Fruit fly (Drosophila melanogaster) whole organism, embryonic: ENCODE results near the gene Pif1B.

ENCODE experiments used
- Bdp1 ChIP-seq: fragments of 200-800 bp; sonication (Bioruptor generic); optimal IDR thresholded peaks from 3 replicates; lab custom pipeline; 2016; ENCODE audit warnings: missing biosample characterization, missing genetic modification characterization
- CG11093 ChIP-seq: fragments of 200-800 bp; sonication (Bioruptor generic); IDR thresholded peaks from 3 replicates; pipeline ENCODE4 v1.3.6; 2022; ENCODE audit warnings: missing biosample characterization, missing genetic modification characterization
- CG11696 ChIP-seq: fragments of 200-800 bp; sonication (Bioruptor generic); IDR thresholded peaks from 2 replicates; pipeline ENCODE4 v1.3.6; 2022; ENCODE audit warnings: missing biosample characterization, missing genetic modification characterization
- CG12155 ChIP-seq: fragments of 200-800 bp; sonication (Bioruptor generic); optimal IDR thresholded peaks from 3 replicates; lab custom pipeline; 2016; ENCODE audit warnings: missing biosample characterization, missing genetic modification characterization
- CG15011 ChIP-seq: fragments of 200-800 bp; sonication (Bioruptor generic); optimal IDR thresholded peaks from 3 replicates; lab custom pipeline; 2018; ENCODE audit warnings: missing biosample characterization, mild to moderate bottlenecking, missing genetic modification characterization
- CG1529 ChIP-seq: fragments of 200-800 bp; sonication (Bioruptor generic); optimal IDR thresholded peaks from 3 replicates; lab custom pipeline; 2018; ENCODE audit warnings: missing biosample characterization, missing genetic modification characterization
- CG1792 ChIP-seq: fragments of 200-800 bp; sonication (Bioruptor generic); optimal IDR thresholded peaks from 2 replicates; lab custom pipeline; 2016; ENCODE audit warnings: missing biosample characterization, missing genetic modification characterization
- CG18011 ChIP-seq: fragments of 200-800 bp; sonication (Bioruptor generic); optimal IDR thresholded peaks from 2 replicates; lab custom pipeline; 2017; ENCODE audit warnings: missing biosample characterization, missing genetic modification characterization, mild to moderate bottlenecking, moderate library complexity, missing genotype
- CG30020 ChIP-seq: fragments of 200-800 bp; optimal IDR thresholded peaks from 2 replicates; lab custom pipeline; 2019; ENCODE audit warnings: missing biosample characterization, mild to moderate bottlenecking, missing genetic modification characterization, moderate library complexity
- CG32767 ChIP-seq: fragments of 200-800 bp; sonication (Bioruptor generic); IDR thresholded peaks from 2 replicates; pipeline ENCODE4 v1.3.6; 2022; ENCODE audit warnings: missing biosample characterization, missing genetic modification characterization
- CG33557 ChIP-seq: fragments of 200-800 bp; sonication (Bioruptor generic); optimal IDR thresholded peaks from 2 replicates; lab custom pipeline; 2019; ENCODE audit warnings: missing biosample characterization, mild to moderate bottlenecking, missing genetic modification characterization, moderate library complexity
- CG34224 ChIP-seq: fragments of 200-800 bp; sonication (Bioruptor generic); IDR thresholded peaks from 3 replicates; pipeline ENCODE4 v1.3.6; 2022; ENCODE audit warnings: missing biosample characterization, missing genetic modification characterization; ENCODE audit not compliant: partially characterized antibody
- CG3838 ChIP-seq: fragments of 200-800 bp; sonication (Bioruptor generic); optimal IDR thresholded peaks from 3 replicates; lab custom pipeline; 2016; ENCODE audit warnings: missing biosample characterization, missing genetic modification characterization
- CG4617 ChIP-seq: fragments of 200-800 bp; sonication (Bioruptor generic); optimal IDR thresholded peaks from 3 replicates; lab custom pipeline; 2016; ENCODE audit warnings: missing biosample characterization, missing genetic modification characterization, borderline replicate concordance
- CG6765 ChIP-seq: fragments of 200-800 bp; sonication (Bioruptor generic); optimal IDR thresholded peaks from 3 replicates; lab custom pipeline; 2017; ENCODE audit warnings: missing biosample characterization, mild to moderate bottlenecking, missing genetic modification characterization
- CG6791 ChIP-seq: fragments of 200-800 bp; sonication (Bioruptor generic); IDR thresholded peaks from 3 replicates; pipeline ENCODE4 v1.3.6; 2022; ENCODE audit warnings: missing biosample characterization, missing genetic modification characterization; ENCODE audit not compliant: partially characterized antibody
- CG7372 ChIP-seq: fragments of 200-800 bp; sonication (Bioruptor generic); IDR thresholded peaks from 2 replicates; pipeline ENCODE4 v1.3.6; 2022; ENCODE audit warnings: missing biosample characterization, missing genetic modification characterization
- CG7839 ChIP-seq: fragments of 200-800 bp; sonication (Bioruptor generic); optimal IDR thresholded peaks from 3 replicates; lab custom pipeline; 2018; ENCODE audit warnings: missing biosample characterization, mild to moderate bottlenecking, missing genetic modification characterization, moderate library complexity
- CG9797 ChIP-seq: fragments of 200-800 bp; sonication (Bioruptor generic); optimal IDR thresholded peaks from 3 replicates; lab custom pipeline; 2018; ENCODE audit warnings: missing biosample characterization, mild to moderate bottlenecking, missing genetic modification characterization
- CG9876 ChIP-seq: fragments of 200-800 bp; sonication (Bioruptor generic); optimal IDR thresholded peaks from 2 replicates; lab custom pipeline; 2016; ENCODE audit warnings: missing biosample characterization, missing genetic modification characterization
- CHES-1-like ChIP-seq: fragments of 200-800 bp; sonication (Bioruptor generic); optimal IDR thresholded peaks from 2 replicates; lab custom pipeline; 2016; ENCODE audit warnings: missing biosample characterization, missing genetic modification characterization
- Ets97D ChIP-seq: fragments of 200-800 bp; sonication (Bioruptor generic); optimal IDR thresholded peaks from 3 replicates; lab custom pipeline; 2016; ENCODE audit warnings: missing biosample characterization, missing genetic modification characterization
- H15 ChIP-seq: fragments of 200-800 bp; sonication (Bioruptor generic); IDR thresholded peaks from 3 replicates; pipeline ENCODE4 v1.3.6; 2022; ENCODE audit warnings: missing biosample characterization, missing genetic modification characterization
- HLH3B ChIP-seq: fragments of 200-800 bp; sonication (Bioruptor generic); IDR thresholded peaks from 2 replicates; pipeline ENCODE4 v1.3.6; 2022; ENCODE audit warnings: missing biosample characterization, missing genetic modification characterization
- Hr78 ChIP-seq, 2 experiments: fragments of 200-800 bp in 1 of 2; fragments of >200 bp in 1 of 2; sonication (Bioruptor generic) in 1 of 2; optimal IDR thresholded peaks; 2 replicates each; lab custom pipeline; 2017 to 2019; ENCODE audit warnings: missing biosample characterization in 2 of 2, missing genetic modification characterization in 2 of 2, mild to moderate bottlenecking in 1 of 2, moderate library complexity in 1 of 2
- Nf-YC ChIP-seq: fragments of 200-800 bp; optimal IDR thresholded peaks from 3 replicates; lab custom pipeline; 2019; ENCODE audit warnings: missing biosample characterization, mild to moderate bottlenecking, missing genetic modification characterization, moderate library complexity
- Pdp1 ChIP-seq, 2 experiments: fragments of 200-800 bp; sonication (Bioruptor generic); optimal IDR thresholded peaks; 3 replicates each; lab custom pipeline; 2016; ENCODE audit warnings: missing biosample characterization in 2 of 2, missing genetic modification characterization in 2 of 2, mild to moderate bottlenecking in 1 of 2, moderate library complexity in 1 of 2
- Sin3A ChIP-seq: fragments of >200 bp; optimal IDR thresholded peaks from 2 replicates; lab custom pipeline; 2018
- Sox100B ChIP-seq: fragments of 200-800 bp; sonication (Bioruptor generic); optimal IDR thresholded peaks from 3 replicates; lab custom pipeline; 2018; ENCODE audit warnings: missing biosample characterization, mild to moderate bottlenecking, missing genetic modification characterization
- Ssrp ChIP-seq: fragments of 200-800 bp; sonication (Bioruptor generic); optimal IDR thresholded peaks from 2 replicates; lab custom pipeline; 2018; ENCODE audit warnings: missing biosample characterization, mild to moderate bottlenecking, missing genetic modification characterization, moderate library complexity
- Taf1 ChIP-seq: fragments of 200-800 bp; sonication (Bioruptor generic); IDR thresholded peaks from 2 replicates; pipeline ENCODE4 v1.3.6; 2022; ENCODE audit warnings: missing biosample characterization, missing genetic modification characterization
- ab ChIP-seq: fragments of 200-800 bp; sonication (Bioruptor generic); optimal IDR thresholded peaks from 2 replicates; lab custom pipeline; 2016; ENCODE audit warnings: missing biosample characterization, missing genetic modification characterization
- al ChIP-seq: fragments of 200-800 bp; sonication (Bioruptor generic); IDR thresholded peaks from 2 replicates; pipeline ENCODE4 v1.3.6; 2022; ENCODE audit warnings: missing biosample characterization, missing genetic modification characterization
- bowl ChIP-seq: fragments of 200-800 bp; sonication (Bioruptor generic); IDR thresholded peaks from 2 replicates; pipeline ENCODE4 v1.3.6; 2022; ENCODE audit warnings: missing biosample characterization, missing genetic modification characterization
- emc ChIP-seq: fragments of 200-800 bp; sonication (Bioruptor generic); optimal IDR thresholded peaks from 2 replicates; lab custom pipeline; 2016; ENCODE audit warnings: missing biosample characterization, missing genetic modification characterization
- fu2 ChIP-seq: fragments of 200-800 bp; sonication (Bioruptor generic); optimal IDR thresholded peaks from 2 replicates; lab custom pipeline; 2016; ENCODE audit warnings: missing biosample characterization, missing genetic modification characterization
- gsb ChIP-seq: fragments of 200-800 bp; sonication (Bioruptor generic); IDR thresholded peaks from 2 replicates; pipeline ENCODE4 v1.3.6; 2022; ENCODE audit warnings: missing biosample characterization, missing genetic modification characterization
- lola ChIP-seq, 3 experiments: fragments of >200 bp in 2 of 3; fragments of 200-800 bp in 1 of 3; sonication (Bioruptor generic) in 1 of 3; optimal IDR thresholded peaks; 2 replicates each; lab custom pipeline; 2017 to 2019; ENCODE audit warnings: missing biosample characterization in 3 of 3, missing genetic modification characterization in 3 of 3, mild to moderate bottlenecking in 1 of 3, moderate library complexity in 1 of 3
- lov ChIP-seq, 2 experiments: fragments of 200-800 bp in 1 of 2; fragments of >200 bp in 1 of 2; sonication (Bioruptor generic) in 1 of 2; IDR thresholded peaks in 1 of 2; optimal IDR thresholded peaks in 1 of 2; 2 replicates in 1 of 2; 3 replicates in 1 of 2; pipeline versions ENCODE4 v1.3.6 to Lab custom; 2017 to 2022; ENCODE audit warnings: missing biosample characterization in 1 of 2, missing genetic modification characterization in 1 of 2
- mam ChIP-seq: fragments of 200-800 bp; sonication (Bioruptor generic); optimal IDR thresholded peaks from 3 replicates; lab custom pipeline; 2016; ENCODE audit warnings: missing biosample characterization, missing genetic modification characterization
- nerfin-1 ChIP-seq: fragments of 200-800 bp; sonication (Bioruptor generic); optimal IDR thresholded peaks from 3 replicates; lab custom pipeline; 2019; ENCODE audit warnings: missing biosample characterization, mild to moderate bottlenecking, missing genetic modification characterization, moderate library complexity
- oc ChIP-seq: fragments of 200-800 bp; sonication (Bioruptor generic); optimal IDR thresholded peaks from 2 replicates; lab custom pipeline; 2018; ENCODE audit warnings: missing biosample characterization, mild to moderate bottlenecking, missing genetic modification characterization, moderate library complexity
- vnd ChIP-seq: fragments of 200-800 bp; sonication (Bioruptor generic); IDR thresholded peaks from 3 replicates; pipeline ENCODE4 v1.3.6; 2022; ENCODE audit warnings: missing biosample characterization, missing genetic modification characterization; ENCODE audit not compliant: partially characterized antibody
- wdn ChIP-seq: fragments of 200-800 bp; sonication (Bioruptor generic); IDR thresholded peaks from 2 replicates; pipeline ENCODE4 v1.3.6; 2022; ENCODE audit warnings: missing biosample characterization, missing genetic modification characterization
- yki ChIP-seq: fragments of >200 bp; optimal IDR thresholded peaks from 3 replicates; lab custom pipeline; 2018

Gene Pif1B

DNA sequence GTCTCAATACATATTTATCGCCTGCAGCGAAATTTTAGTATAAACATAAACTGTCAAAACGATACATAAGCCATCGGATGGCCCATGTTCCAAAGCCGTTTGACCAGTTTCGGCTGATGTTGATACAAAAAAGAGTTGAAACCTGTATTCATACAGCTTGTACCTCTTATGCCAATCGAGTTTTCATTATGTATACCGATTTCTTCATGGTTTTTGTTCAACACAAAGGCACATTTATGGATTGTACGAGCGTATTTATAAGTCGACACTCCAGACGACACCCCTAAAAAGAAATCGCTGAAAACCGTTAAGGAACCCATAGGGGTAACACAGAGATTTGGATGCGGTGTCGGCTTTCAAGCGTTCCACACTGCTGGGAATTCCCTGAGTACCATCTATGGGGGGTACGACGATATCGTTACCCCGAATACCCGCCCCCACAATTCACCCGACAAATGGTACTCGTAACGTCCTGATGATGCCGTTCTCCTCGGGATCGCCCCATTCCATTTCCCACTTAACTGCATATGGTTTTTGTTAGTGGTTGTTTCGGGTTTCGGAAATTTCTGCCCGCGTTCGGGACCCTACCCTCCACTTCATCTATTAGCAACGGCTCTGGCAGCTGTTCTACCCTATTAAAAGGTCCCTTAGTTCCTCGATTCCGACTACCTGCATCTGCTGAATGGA, 7.0 kb upstream of the Pif1B start (continued):
- TF ChIP-seq Sin3A (lab: Kevin White, UChicago) (no peak), Nf-YC (no peak), CG32767 (GFP tag; lab: Robert Waterston, UW) (peak; percentile 51; the same call in 1 of the 2 replicates), CG18011 (GFP tag; lab: Kevin White, UChicago) (no peak), wdn (GFP tag; lab: Robert Waterston, UW) (no peak), Ssrp (tag; lab: Kevin White, UChicago) (no peak), gsb (no peak), Ets97D (no peak), bowl (GFP tag; lab: Robert Waterston, UW) (no peak), al (GFP tag; lab: Robert Waterston, UW) (no peak), HLH3B (GFP tag; lab: Robert Waterston, UW) (no peak), CG33557 (GFP tag; lab: Kevin White, UChicago) (no peak), CG6791 (GFP tag; lab: Robert Waterston, UW) (peak; percentile 68; the same call in 1 of the 3 replicates), CG12155 (GFP tag; lab: Kevin White, UChicago) (no peak), emc (GFP tag; lab: Kevin White, UChicago) (no peak), CG15011 (GFP tag; lab: Kevin White, UChicago) (no peak), Sox100B (GFP tag; lab: Kevin White, UChicago) (no peak), CG7372 (GFP tag; lab: Robert Waterston, UW) (no peak), oc (peak; percentile 50), Bdp1 (GFP tag; lab: Kevin White, UChicago) (no peak), CG1792 (GFP tag; lab: Kevin White, UChicago) (no peak), CG9797 (GFP tag; lab: Kevin White, UChicago) (no peak), CHES-1-like (no peak), H15 (GFP tag; lab: Robert Waterston, UW) (no peak), CG11696 (no peak), CG4617 (GFP tag; lab: Kevin White, UChicago) (no peak), CG3838 (GFP tag; lab: Kevin White, UChicago) (no peak), fu2 (GFP tag; lab: Kevin White, UChicago) (no peak), yki (no peak), nerfin-1 (tag; lab: Kevin White, UChicago) (no peak), lov (optimal IDR thresholded peaks at IDR 0.05; lab: Kevin White, UChicago) (no peak), lov (GFP tag; IDR thresholded peaks at IDR 0.05; lab: Robert Waterston, UW) (no peak), CG1529 (GFP tag; lab: Kevin White, UChicago) (no peak), CG30020 (no peak), Taf1 (GFP tag; lab: Robert Waterston, UW) (no peak), CG11093 (no peak), ab (GFP tag; lab: Kevin White, UChicago) (no peak), mam (GFP tag; lab: Kevin White, UChicago) (no peak), CG9876 (no peak), CG6765 (GFP tag; lab: Kevin White, UChicago) (no peak), lola (GFP tag; optimal IDR thresholded peaks at IDR 0.05; lab: Kevin White, UChicago) (no peak), Pdp1 (GFP tag; optimal IDR thresholded peaks at IDR 0.05; lab: Kevin White, UChicago) (peak in 1 of 2 experiments; percentile 63), CG34224 (GFP tag; lab: Robert Waterston, UW) (0 out of 3 replicates have a peak, but pooled peaks have one; percentile 10), CG7839 (no peak), vnd (GFP tag; lab: Robert Waterston, UW) (no peak), Hr78 (GFP tag; optimal IDR thresholded peaks at IDR 0.05; lab: Kevin White, UChicago) (no peak)
